Worm (Caenorhabditis elegans) whole organism, L1 larva: ENCODE data around the gene pgph-2.

Experiments
- aly-2 ChIP-seq: fragments of 150-350 bp; optimal IDR thresholded peaks from 2 replicates; lab custom pipeline; 2014; ENCODE audit warnings: missing biosample characterization, missing genetic modification characterization
- ama-1 ChIP-seq: fragments of 150-350 bp; optimal IDR thresholded peaks from 2 replicates; lab custom pipeline; 2014
- ceh-8 ChIP-seq: fragments of 200-800 bp; sonication (Bioruptor generic); optimal IDR thresholded peaks from 2 replicates; lab custom pipeline; 2018; ENCODE audit warnings: mild to moderate bottlenecking, missing genetic modification characterization, moderate library complexity, missing compliant biosample characterization
- ces-1 ChIP-seq: fragments of 150-350 bp; optimal IDR thresholded peaks from 2 replicates; lab custom pipeline; 2014; ENCODE audit warnings: missing biosample characterization, missing genetic modification reagents, missing genetic modification characterization
- efl-3 ChIP-seq: fragments of 200-800 bp; sonication (Bioruptor generic); optimal IDR thresholded peaks from 2 replicates; lab custom pipeline; 2018; ENCODE audit warnings: mild to moderate bottlenecking, missing genetic modification characterization, missing compliant biosample characterization
- egl-27 ChIP-seq, 2 experiments: fragments of 150-350 bp in 1 of 2; sonication (generic microtip); optimal IDR thresholded peaks; 3 replicates each; lab custom pipeline; 2017 to 2018; ENCODE audit warnings: missing biosample characterization in 2 of 2, missing genetic modification characterization in 2 of 2, missing genetic modification reagents in 2 of 2
- elt-3 ChIP-seq, 6 experiments: fragments of 150-350 bp in 1 of 6; sonication (generic microtip); optimal IDR thresholded peaks; 2 replicates each; lab custom pipeline; 2017 to 2018; ENCODE audit warnings: missing biosample characterization in 6 of 6, missing genetic modification characterization in 6 of 6, inconsistent platforms in 1 of 6
- fos-1 ChIP-seq: fragments of 150-350 bp; optimal IDR thresholded peaks from 2 replicates; lab custom pipeline; 2014; ENCODE audit warnings: missing biosample characterization, missing genetic modification characterization
- lin-35 ChIP-seq, 2 experiments: fragments of 150-350 bp; optimal IDR thresholded peaks; 2 replicates each; lab custom pipeline; 2014; ENCODE audit warnings: missing biosample characterization in 2 of 2, missing genetic modification characterization in 2 of 2, missing genetic modification reagents in 2 of 2
- lin-39 ChIP-seq: fragments of 150-350 bp; optimal IDR thresholded peaks from 2 replicates; lab custom pipeline; 2014; ENCODE audit warnings: missing biosample characterization, missing genetic modification reagents, missing genetic modification characterization
- lsy-2 ChIP-seq, 2 experiments: fragments of 150-350 bp; optimal IDR thresholded peaks; 2 replicates each; lab custom pipeline; 2014; ENCODE audit warnings: missing biosample characterization in 2 of 2, missing genetic modification characterization in 2 of 2
- mep-1 ChIP-seq: fragments of 150-350 bp; optimal IDR thresholded peaks from 2 replicates; lab custom pipeline; 2014; ENCODE audit warnings: missing biosample characterization, missing genetic modification characterization
- unc-86 ChIP-seq: sonication (generic microtip); optimal IDR thresholded peaks from 2 replicates; lab custom pipeline; 2016; ENCODE audit warnings: missing genetic modification characterization, missing compliant biosample characterization
- ztf-11 ChIP-seq, 2 experiments: sonication (generic microtip); optimal IDR thresholded peaks; 2 replicates each; lab custom pipeline; 2016 to 2017; ENCODE audit warnings: missing genetic modification characterization in 2 of 2, missing biosample characterization in 1 of 2, missing compliant biosample characterization in 1 of 2

ce11 chrV:5772503-5772902 lies 7.6 kb downstream of the pgph-2 start:
- TF ChIP-seq ces-1 (GFP tag; lab: Kevin White, UChicago) (no peak), fos-1 (no peak), unc-86 (tag; lab: Kevin White, UChicago) (no peak), efl-3 (GFP tag; lab: Kevin White, UChicago) (no peak), egl-27 (tag; optimal IDR thresholded peaks at IDR 0.05; lab: Kevin White, UChicago) (no peak), ama-1 (lab: Kevin White, UChicago) (no peak), lin-39 (tag; lab: Kevin White, UChicago) (no peak), lsy-2 (tag; optimal IDR thresholded peaks at IDR 0.05; lab: Kevin White, UChicago) (no peak), mep-1 (no peak), aly-2 (tag; lab: Kevin White, UChicago) (no peak), ceh-8 (GFP tag; lab: Kevin White, UChicago) (no peak), ztf-11 (tag; optimal IDR thresholded peaks at IDR 0.05; lab: Kevin White, UChicago) (no peak), lin-35 (GFP tag; optimal IDR thresholded peaks at IDR 0.05; lab: Kevin White, UChicago) (no peak), elt-3 (tag; optimal IDR thresholded peaks at IDR 0.05; lab: Kevin White, UChicago) (no peak)
